Fruit fly (Drosophila melanogaster) whole organism, pupa: ENCODE results near the gene Lrp4.

Experiments
- CG14655 ChIP-seq: fragments of 200-800 bp; sonication (Bioruptor generic); optimal IDR thresholded peaks from 3 replicates; lab custom pipeline; 2017; ENCODE audit warnings: mild to moderate bottlenecking, missing biosample characterization, missing genetic modification reagents, missing genetic modification characterization
- CG15710 ChIP-seq: fragments of 200-800 bp; sonication (Bioruptor generic); optimal IDR thresholded peaks from 2 replicates; lab custom pipeline; 2018; ENCODE audit warnings: missing biosample characterization, mild to moderate bottlenecking, missing genetic modification characterization, moderate library complexity
- CG34367 ChIP-seq: fragments of 200-800 bp; sonication (Bioruptor generic); optimal IDR thresholded peaks from 2 replicates; lab custom pipeline; 2018; ENCODE audit warnings: missing biosample characterization, mild to moderate bottlenecking, missing genetic modification characterization
- EcR ChIP-seq: fragments of 200-800 bp; sonication (Bioruptor generic); optimal IDR thresholded peaks from 3 replicates; lab custom pipeline; 2019; ENCODE audit warnings: missing biosample characterization, missing genetic modification characterization, mild to moderate bottlenecking, moderate library complexity, missing genetic modification reagents
- Ets98B ChIP-seq: fragments of 200-800 bp; sonication (Bioruptor generic); IDR thresholded peaks from 2 replicates; pipeline ENCODE4 v1.3.6; 2022; ENCODE audit warnings: missing biosample characterization, missing genetic modification characterization
- Pif1B ChIP-seq: fragments of 200-800 bp; sonication (Bioruptor generic); optimal IDR thresholded peaks from 3 replicates; lab custom pipeline; 2016; ENCODE audit warnings: missing biosample characterization, missing genetic modification characterization

- no peak for TF ChIP-seq EcR
- TF ChIP-seq CG14655 (GFP tag; lab: Kevin White, UChicago): no peak
- no peak for TF ChIP-seq Pif1B (GFP tag; lab: Kevin White, UChicago)
- TF ChIP-seq CG15710 (tag; lab: Kevin White, UChicago): no peak
- TF ChIP-seq CG34367: no peak
- no peak; the same call in 1 of the 2 replicates for TF ChIP-seq Ets98B (GFP tag; lab: Robert Waterston, UW)
Measured at dm6 chrX:15870777-15871757, 39.6 kb upstream of the Lrp4 start.
